Worm (Caenorhabditis elegans) whole organism, L4/young adult: Measurements from ENCODE around the gene gpa-1.

Source experiments
- W03F9.2 ChIP-seq: fragments of 150-350 bp; optimal IDR thresholded peaks from 2 replicates; lab custom pipeline; 2014; ENCODE audit warnings: missing biosample characterization, missing genetic modification characterization
- dao-5 ChIP-seq: sonication (generic microtip); optimal IDR thresholded peaks from 2 replicates; lab custom pipeline; 2016; ENCODE audit warnings: missing genotype, missing genetic modification characterization, moderate library complexity, missing compliant biosample characterization
- him-1 ChIP-seq: sonication (generic microtip); optimal IDR thresholded peaks from 2 replicates; lab custom pipeline; 2016; ENCODE audit warnings: missing genotype, missing genetic modification reagents, missing genetic modification characterization, missing compliant biosample characterization

gpa-1 gene

DNA sequence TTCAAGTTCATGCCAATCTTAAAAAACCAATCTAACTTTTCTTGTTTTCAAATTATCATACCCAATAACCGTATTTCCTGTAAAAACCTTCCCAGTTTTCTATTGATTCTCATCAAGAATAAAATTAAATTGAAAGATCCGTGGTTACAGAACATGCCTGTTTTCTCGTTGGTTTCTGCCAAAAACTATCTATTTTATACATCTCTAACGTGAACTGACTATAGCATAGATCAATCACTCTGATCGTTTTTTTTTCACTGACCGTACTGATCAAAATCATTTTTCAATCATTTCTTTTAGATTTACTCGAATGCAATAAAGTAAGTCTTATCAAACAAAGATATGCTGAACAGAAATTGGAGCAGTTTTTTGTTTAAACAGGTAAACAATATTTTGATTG is 52.6 kb downstream of the gpa-1 start, which contains the start of gene C06H2.2:
TSS of gene C06H2.2 (plus strand) at position 301 of the 400 bp plus-strand sequence.
- TF ChIP-seq W03F9.2 (tag; lab: Kevin White, UChicago) (no peak), dao-5 (tag; lab: Kevin White, UChicago) (no peak), him-1 (tag; lab: Kevin White, UChicago) (no peak)
